Worm (Caenorhabditis elegans) whole organism, L2 larva: Measurements from ENCODE around the gene F40G9.7.

ENCODE experiments used
- C34F6.9 ChIP-seq: fragments of 150-350 bp; optimal IDR thresholded peaks from 2 replicates; lab custom pipeline; 2014; ENCODE audit warnings: missing biosample characterization, missing genetic modification characterization
- F13H6.1 ChIP-seq: sonication (generic microtip); optimal IDR thresholded peaks from 2 replicates; lab custom pipeline; 2016; ENCODE audit warnings: missing genetic modification characterization, missing compliant biosample characterization
- Y55F3AM.14 ChIP-seq: fragments of 200-800 bp; sonication (Bioruptor generic); optimal IDR thresholded peaks from 2 replicates; lab custom pipeline; 2018; ENCODE audit warnings: mild to moderate bottlenecking, missing genetic modification characterization, missing compliant biosample characterization
- alr-1 ChIP-seq: fragments of 150-350 bp; optimal IDR thresholded peaks from 2 replicates; lab custom pipeline; 2014; ENCODE audit warnings: missing biosample characterization, missing genetic modification characterization
- aly-2 ChIP-seq: fragments of 150-350 bp; optimal IDR thresholded peaks from 2 replicates; lab custom pipeline; 2014; ENCODE audit warnings: missing biosample characterization, missing genetic modification characterization
- ama-1 ChIP-seq: fragments of 150-350 bp; optimal IDR thresholded peaks from 2 replicates; lab custom pipeline; 2018; ENCODE audit warnings: inconsistent platforms
- ceh-82 ChIP-seq: fragments of 150-350 bp; optimal IDR thresholded peaks from 2 replicates; lab custom pipeline; 2014; ENCODE audit warnings: missing biosample characterization, missing genetic modification characterization
- dmd-4 ChIP-seq: sonication (generic microtip); optimal IDR thresholded peaks from 2 replicates; lab custom pipeline; 2017; ENCODE audit warnings: missing biosample characterization, missing genetic modification characterization
- egl-27 ChIP-seq: sonication (generic microtip); optimal IDR thresholded peaks from 3 replicates; lab custom pipeline; 2017; ENCODE audit warnings: missing biosample characterization, missing genetic modification reagents, missing genetic modification characterization
- elt-3 ChIP-seq: sonication (generic microtip); optimal IDR thresholded peaks from 2 replicates; lab custom pipeline; 2017; ENCODE audit warnings: missing biosample characterization, missing genetic modification characterization
- fos-1 ChIP-seq: fragments of 150-350 bp; optimal IDR thresholded peaks from 2 replicates; lab custom pipeline; 2014; ENCODE audit warnings: missing biosample characterization, missing genetic modification characterization
- gmeb-1 ChIP-seq: fragments of 150-350 bp; optimal IDR thresholded peaks from 2 replicates; lab custom pipeline; 2014; ENCODE audit warnings: missing biosample characterization, missing genetic modification characterization
- lin-11 ChIP-seq: fragments of 150-350 bp; sonication (generic microtip); optimal IDR thresholded peaks from 2 replicates; lab custom pipeline; 2014; ENCODE audit warnings: missing biosample characterization, missing genetic modification characterization, inconsistent platforms, mixed read lengths
- lin-13 ChIP-seq: fragments of 150-350 bp; optimal IDR thresholded peaks from 2 replicates; lab custom pipeline; 2014; ENCODE audit warnings: missing biosample characterization, missing genetic modification reagents, missing genetic modification characterization
- lin-39 ChIP-seq: fragments of 150-350 bp; optimal IDR thresholded peaks from 2 replicates; lab custom pipeline; 2014; ENCODE audit warnings: missing biosample characterization, missing genetic modification reagents, missing genetic modification characterization
- lsy-2 ChIP-seq, 2 experiments: fragments of 150-350 bp in 1 of 2; sonication (generic microtip) in 1 of 2; optimal IDR thresholded peaks; 2 replicates each; lab custom pipeline; 2014 to 2017; ENCODE audit warnings: missing biosample characterization in 2 of 2, missing genetic modification characterization in 2 of 2
- mdl-1 ChIP-seq, 2 experiments: fragments of 150-350 bp in 1 of 2; sonication (generic microtip) in 1 of 2; optimal IDR thresholded peaks; 2 replicates each; lab custom pipeline; 2017; ENCODE audit warnings: missing biosample characterization in 2 of 2, missing genetic modification characterization in 2 of 2
- nhr-10 ChIP-seq: sonication (generic microtip); optimal IDR thresholded peaks from 2 replicates; lab custom pipeline; 2017; ENCODE audit warnings: missing biosample characterization, missing genetic modification characterization
- nhr-11 ChIP-seq: fragments of 150-350 bp; optimal IDR thresholded peaks from 2 replicates; lab custom pipeline; 2014; ENCODE audit warnings: missing biosample characterization, missing genetic modification characterization
- nhr-12 ChIP-seq: fragments of 150-350 bp; optimal IDR thresholded peaks from 2 replicates; lab custom pipeline; 2014; ENCODE audit warnings: missing biosample characterization, missing genetic modification characterization
- nhr-23 ChIP-seq: fragments of 150-350 bp; optimal IDR thresholded peaks from 2 replicates; lab custom pipeline; 2014; ENCODE audit warnings: missing biosample characterization, missing genetic modification reagents, missing genetic modification characterization
- nhr-25 ChIP-seq: fragments of 150-350 bp; sonication (generic microtip); optimal IDR thresholded peaks from 3 replicates; lab custom pipeline; 2014; ENCODE audit warnings: missing biosample characterization, missing genetic modification characterization
- nhr-6 ChIP-seq: fragments of 150-350 bp; optimal IDR thresholded peaks from 2 replicates; lab custom pipeline; 2014; ENCODE audit warnings: missing biosample characterization, missing genetic modification characterization
- nhr-77 ChIP-seq: fragments of 150-350 bp; optimal IDR thresholded peaks from 2 replicates; lab custom pipeline; 2014; ENCODE audit warnings: missing biosample characterization, missing genetic modification characterization
- peb-1 ChIP-seq: fragments of 150-350 bp; optimal IDR thresholded peaks from 2 replicates; lab custom pipeline; 2014; ENCODE audit warnings: missing biosample characterization, missing genetic modification characterization
- sem-4 ChIP-seq: fragments of 150-350 bp; optimal IDR thresholded peaks from 2 replicates; lab custom pipeline; 2014; ENCODE audit warnings: missing biosample characterization, missing genetic modification reagents, missing genetic modification characterization
- skn-1 ChIP-seq: sonication (generic microtip); optimal IDR thresholded peaks from 2 replicates; lab custom pipeline; 2017; ENCODE audit warnings: missing biosample characterization, missing genetic modification characterization
- sma-3 ChIP-seq: sonication (generic microtip); optimal IDR thresholded peaks from 2 replicates; lab custom pipeline; 2016; ENCODE audit warnings: missing genetic modification reagents, missing genetic modification characterization, missing compliant biosample characterization
- sma-9 ChIP-seq, 2 experiments: fragments of 150-350 bp in 1 of 2; sonication (generic microtip) in 1 of 2; optimal IDR thresholded peaks; 2 replicates each; lab custom pipeline; 2014 to 2016; ENCODE audit warnings: missing genetic modification characterization in 2 of 2, mild to moderate bottlenecking in 1 of 2, missing biosample characterization in 1 of 2, missing compliant biosample characterization in 1 of 2, missing genetic modification reagents in 1 of 2, moderate library complexity in 1 of 2
- snpc-4 ChIP-seq: fragments of 150-350 bp; optimal IDR thresholded peaks from 2 replicates; lab custom pipeline; 2014; ENCODE audit warnings: missing biosample characterization, missing genetic modification characterization
- unc-39 ChIP-seq: fragments of 150-350 bp; optimal IDR thresholded peaks from 2 replicates; lab custom pipeline; 2014; ENCODE audit warnings: missing biosample characterization, missing genetic modification characterization
- unc-55 ChIP-seq: fragments of 150-350 bp; sonication (generic microtip); optimal IDR thresholded peaks from 3 replicates; lab custom pipeline; 2014; ENCODE audit warnings: missing biosample characterization, missing genetic modification reagents, missing genetic modification characterization
- unc-62 ChIP-seq: fragments of 150-350 bp; optimal IDR thresholded peaks from 2 replicates; lab custom pipeline; 2014; ENCODE audit warnings: missing biosample characterization, missing genetic modification reagents, missing genetic modification characterization
- ztf-1 ChIP-seq: fragments of 200-800 bp; sonication (Bioruptor generic); conservative IDR thresholded peaks from 2 replicates; pipeline ENCODE4 v1.3.6; 2022; ENCODE audit warnings: missing genetic modification characterization, missing compliant biosample characterization
- ztf-11 ChIP-seq: sonication (generic microtip); optimal IDR thresholded peaks from 2 replicates; lab custom pipeline; 2017; ENCODE audit warnings: missing biosample characterization, missing genetic modification characterization
- ztf-4 ChIP-seq: fragments of 150-350 bp; optimal IDR thresholded peaks from 2 replicates; lab custom pipeline; 2014; ENCODE audit warnings: missing biosample characterization, missing genetic modification characterization

F40G9.7 gene

DNA sequence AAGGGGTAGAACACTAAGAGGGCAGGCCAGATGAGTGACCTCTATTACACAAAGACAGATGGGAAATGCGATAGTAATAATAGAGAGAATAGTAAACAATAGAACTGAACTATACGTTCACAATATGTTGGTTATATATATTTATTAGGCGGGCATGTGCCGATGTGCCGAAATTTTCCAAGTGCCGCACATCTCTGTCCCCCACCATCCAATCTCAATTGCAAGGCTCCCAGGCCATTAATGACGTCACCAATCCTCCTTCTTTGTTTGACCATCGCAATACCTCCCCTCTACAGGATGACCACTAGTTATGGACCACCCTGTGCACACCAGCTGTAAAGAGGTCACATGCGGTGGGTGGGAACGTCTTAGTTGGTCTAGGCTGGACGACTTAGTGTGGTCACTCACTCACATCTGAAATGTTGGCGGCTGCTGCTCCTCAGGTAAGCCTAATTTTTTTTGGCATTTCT lies 13.7 kb downstream of the F40G9.7 start, which contains the start of gene F40G9.6:
TSS of gene F40G9.6 (plus strand) at position 420 of the 470 bp plus-strand sequence.
- TF ChIP-seq nhr-25 (no peak), nhr-6 (tag; lab: Kevin White, UChicago) (no peak), aly-2 (tag; lab: Kevin White, UChicago) (no peak), gmeb-1 (tag; lab: Kevin White, UChicago) (no peak), peb-1 (no peak), unc-55 (GFP tag; lab: Kevin White, UChicago) (no peak), elt-3 (tag; lab: Kevin White, UChicago) (no peak), sem-4 (tag; lab: Kevin White, UChicago) (no peak), ztf-4 (tag; lab: Kevin White, UChicago) (no peak), sma-3 (GFP tag; lab: Kevin White, UChicago) (no peak), ama-1 (no peak), C34F6.9 (no peak), nhr-23 (tag; lab: Kevin White, UChicago) (no peak)

DNA sequence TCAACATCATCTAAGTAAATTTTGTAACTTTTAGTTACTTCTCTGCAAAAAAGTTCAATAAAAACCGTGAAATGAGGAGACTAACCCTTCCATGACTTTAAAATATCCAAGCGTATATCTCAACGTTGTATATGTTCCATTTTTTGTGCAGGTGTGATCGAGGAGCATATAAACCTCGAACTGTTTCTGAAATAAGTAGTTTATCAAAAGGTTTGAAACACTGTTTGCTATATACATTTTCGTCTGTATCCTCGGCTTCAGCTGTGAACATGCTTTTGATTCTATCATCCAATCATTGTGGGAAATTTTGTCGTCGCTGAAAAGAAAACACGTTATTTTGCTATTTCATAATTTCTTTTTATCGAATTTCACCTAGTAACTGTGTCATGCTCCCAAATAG lies 15.5 kb downstream of the F40G9.7 start, which contains the start of gene F40G9.5:
TSS of gene F40G9.5 (plus strand) at position 301 of the 400 bp plus-strand sequence.
- no peak for TF ChIP-seq ama-1
- no peak for TF ChIP-seq nhr-23 (tag; lab: Kevin White, UChicago)
- no peak for TF ChIP-seq sma-9 (GFP tag; optimal IDR thresholded peaks at IDR 0.05; lab: Kevin White, UChicago)
- no peak for TF ChIP-seq sma-9 (tag; optimal IDR thresholded peaks at IDR 0.05; lab: Kevin White, UChicago)
- TF ChIP-seq mdl-1 (tag; optimal IDR thresholded peaks at IDR 0.05; lab: Kevin White, UChicago): no peak
- no peak for TF ChIP-seq elt-3 (tag; lab: Kevin White, UChicago)
- TF ChIP-seq lin-13 (GFP tag; lab: Kevin White, UChicago): no peak
- TF ChIP-seq nhr-6 (tag; lab: Kevin White, UChicago): no peak
- no peak for TF ChIP-seq lsy-2 (tag; optimal IDR thresholded peaks at IDR 0.05; lab: Kevin White, UChicago)
- no peak for TF ChIP-seq lin-11 (tag; lab: Kevin White, UChicago)
- no peak for TF ChIP-seq nhr-10 (tag; lab: Kevin White, UChicago)
- no peak for TF ChIP-seq nhr-77 (tag; lab: Kevin White, UChicago)
- no peak for TF ChIP-seq nhr-12 (tag; lab: Kevin White, UChicago)
- no peak for TF ChIP-seq ceh-82 (tag; lab: Kevin White, UChicago)
- TF ChIP-seq C34F6.9: no peak
- TF ChIP-seq unc-62 (GFP tag; lab: Kevin White, UChicago): no peak
- no peak for TF ChIP-seq snpc-4 (tag; lab: Kevin White, UChicago)
- no peak for TF ChIP-seq alr-1 (tag; lab: Kevin White, UChicago)

DNA sequence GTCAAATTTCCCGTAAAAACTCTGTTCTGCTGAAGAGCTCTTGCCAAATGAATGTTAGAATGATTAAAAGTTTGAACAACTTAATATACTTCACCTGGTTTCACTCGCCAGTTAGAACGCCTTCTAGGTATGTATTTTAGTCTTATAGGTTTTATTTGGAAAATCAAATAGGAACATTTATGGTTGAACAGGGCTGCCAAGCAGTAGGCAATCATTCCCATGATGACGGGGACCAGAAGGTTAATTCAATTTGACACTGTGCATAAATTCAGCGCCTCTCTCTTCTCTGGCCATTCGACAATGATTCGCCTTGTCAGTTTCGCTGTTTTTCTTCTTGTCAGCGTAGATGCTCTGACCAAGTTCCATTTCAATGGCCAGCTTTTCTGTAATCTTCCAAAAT lies 16.6 kb downstream of the F40G9.7 start, which contains the start of gene F40G9.15:
TSS of gene F40G9.15 (plus strand) at position 301 of the 400 bp plus-strand sequence.
- TF ChIP-seq F13H6.1 (tag; lab: Kevin White, UChicago): no peak
- TF ChIP-seq unc-39: no peak
- no peak for TF ChIP-seq lin-39
- TF ChIP-seq skn-1: no peak
- no peak for TF ChIP-seq nhr-11 (tag; lab: Kevin White, UChicago)

DNA sequence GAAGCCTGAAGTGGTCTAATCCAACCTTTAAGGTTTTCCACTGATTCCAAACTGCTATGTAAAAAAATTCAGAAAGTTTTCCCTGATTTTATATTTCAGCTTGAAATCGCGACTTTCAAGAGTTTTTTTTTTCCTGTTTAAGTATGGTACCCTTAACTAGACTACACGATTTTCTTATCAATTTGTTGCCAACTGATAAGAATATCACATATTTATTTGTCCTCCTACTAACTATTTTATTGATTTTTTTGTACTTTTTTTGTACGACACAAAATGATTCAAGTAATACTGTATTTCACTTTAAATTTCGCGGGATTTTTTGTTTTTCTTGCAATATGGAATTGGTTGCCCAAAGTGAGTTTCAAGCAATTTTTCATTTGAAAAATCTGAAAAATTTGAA lies 17.6 kb downstream of the F40G9.7 start:
- TF ChIP-seq alr-1 (tag; lab: Kevin White, UChicago) (no peak), egl-27 (tag; lab: Kevin White, UChicago) (no peak), ztf-11 (tag; lab: Kevin White, UChicago) (no peak), lin-11 (tag; lab: Kevin White, UChicago) (no peak), fos-1 (tag; lab: Kevin White, UChicago) (peak; percentile 35), nhr-10 (tag; lab: Kevin White, UChicago) (no peak), F13H6.1 (tag; lab: Kevin White, UChicago) (no peak)
- TF ChIP-seq, all 48 proteins: peak for 1

DNA sequence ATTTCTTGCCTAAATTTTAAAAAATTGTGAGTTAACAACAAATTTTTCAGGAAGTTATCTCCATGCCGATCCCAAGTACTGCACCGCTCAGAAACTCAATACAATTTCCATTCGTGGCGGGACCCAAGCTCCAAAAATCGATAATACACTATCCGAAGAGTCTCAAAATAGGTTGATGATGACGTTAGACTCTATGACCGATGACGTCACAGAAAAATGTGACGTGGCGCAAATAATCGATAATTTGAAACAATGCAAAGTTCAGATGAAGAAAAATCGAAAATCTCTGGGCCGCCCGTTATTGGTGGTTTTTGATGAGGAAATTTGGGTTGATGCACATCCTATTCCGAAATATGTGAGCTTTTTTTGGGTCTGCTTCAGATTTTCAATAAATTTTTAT lies 18.8 kb downstream of the F40G9.7 start:
- TF ChIP-seq nhr-11 (tag; lab: Kevin White, UChicago): no peak
- no peak for TF ChIP-seq egl-27 (tag; lab: Kevin White, UChicago)
- no peak for TF ChIP-seq peb-1
- TF ChIP-seq lin-39: no peak
- no peak for TF ChIP-seq ama-1
- TF ChIP-seq dmd-4 (tag; lab: Kevin White, UChicago): no peak
- TF ChIP-seq elt-3 (tag; lab: Kevin White, UChicago): no peak
- no peak for TF ChIP-seq ztf-1 (GFP tag; lab: Robert Waterston, UW)
- TF ChIP-seq Y55F3AM.14: no peak
- no peak for TF ChIP-seq sma-3 (GFP tag; lab: Kevin White, UChicago)
- TF ChIP-seq alr-1 (tag; lab: Kevin White, UChicago): no peak
- TF ChIP-seq ceh-82 (tag; lab: Kevin White, UChicago): no peak
